Fruit fly (Drosophila melanogaster) whole organism, embryonic: Measurements from ENCODE around the gene Blos4.

ENCODE experiments used
- Blimp-1 ChIP-seq: fragments of 200-800 bp; sonication (Bioruptor generic); optimal IDR thresholded peaks from 3 replicates; lab custom pipeline; 2018; ENCODE audit warnings: missing biosample characterization, missing genetic modification characterization, mild to moderate bottlenecking, moderate library complexity, missing genetic modification reagents
- CG10209 ChIP-seq: fragments of 200-800 bp; sonication (Bioruptor generic); optimal IDR thresholded peaks from 3 replicates; lab custom pipeline; 2017; ENCODE audit warnings: missing biosample characterization, mild to moderate bottlenecking, missing genetic modification characterization, missing genetic modification reagents
- CG10267 ChIP-seq: fragments of 200-800 bp; sonication (Bioruptor generic); optimal IDR thresholded peaks from 2 replicates; lab custom pipeline; 2018; ENCODE audit warnings: missing biosample characterization, mild to moderate bottlenecking, missing genetic modification characterization, moderate library complexity
- CG10366 ChIP-seq: fragments of 200-800 bp; sonication (Bioruptor generic); IDR thresholded peaks from 2 replicates; pipeline ENCODE4 v1.3.6; 2022; ENCODE audit warnings: missing biosample characterization, missing genetic modification characterization
- CG10431 ChIP-seq: fragments of 200-800 bp; sonication (Bioruptor generic); optimal IDR thresholded peaks from 3 replicates; lab custom pipeline; 2018; ENCODE audit warnings: missing biosample characterization, mild to moderate bottlenecking, missing genetic modification characterization
- CG10543 ChIP-seq: fragments of 200-800 bp; sonication (Bioruptor generic); optimal IDR thresholded peaks from 3 replicates; lab custom pipeline; 2017; ENCODE audit warnings: missing biosample characterization, mild to moderate bottlenecking, missing genetic modification characterization, moderate library complexity
- CG12104 ChIP-seq: fragments of 200-800 bp; sonication (Bioruptor generic); optimal IDR thresholded peaks from 3 replicates; lab custom pipeline; 2016; ENCODE audit warnings: missing biosample characterization, missing genetic modification characterization
- CG12219 ChIP-seq: fragments of 200-800 bp; sonication (Bioruptor generic); optimal IDR thresholded peaks from 3 replicates; lab custom pipeline; 2018; ENCODE audit warnings: missing biosample characterization, mild to moderate bottlenecking, missing genetic modification characterization
- CG15011 ChIP-seq: fragments of 200-800 bp; sonication (Bioruptor generic); optimal IDR thresholded peaks from 3 replicates; lab custom pipeline; 2018; ENCODE audit warnings: missing biosample characterization, mild to moderate bottlenecking, missing genetic modification characterization
- CG2116 ChIP-seq: fragments of 200-800 bp; sonication (Bioruptor generic); optimal IDR thresholded peaks from 3 replicates; lab custom pipeline; 2018; ENCODE audit warnings: missing biosample characterization, mild to moderate bottlenecking, missing genetic modification characterization
- CG2678 ChIP-seq: fragments of 200-800 bp; sonication (Bioruptor generic); optimal IDR thresholded peaks from 3 replicates; lab custom pipeline; 2019; ENCODE audit warnings: missing biosample characterization, mild to moderate bottlenecking, missing genetic modification characterization, moderate library complexity
- CG31441 ChIP-seq: fragments of 200-800 bp; sonication (Bioruptor generic); IDR thresholded peaks from 2 replicates; pipeline ENCODE4 v1.3.6; 2022; ENCODE audit warnings: missing biosample characterization, missing genetic modification characterization
- CG32772 ChIP-seq: fragments of 200-800 bp; sonication (Bioruptor generic); IDR thresholded peaks from 2 replicates; pipeline ENCODE4 v1.3.6; 2022; ENCODE audit warnings: missing biosample characterization, missing genetic modification characterization
- CG34422 ChIP-seq: fragments of 200-800 bp; sonication (Bioruptor generic); IDR thresholded peaks from 3 replicates; pipeline ENCODE4 v1.3.6; 2022; ENCODE audit warnings: missing biosample characterization, missing genetic modification characterization
- CG3838 ChIP-seq: fragments of 200-800 bp; sonication (Bioruptor generic); optimal IDR thresholded peaks from 3 replicates; lab custom pipeline; 2016; ENCODE audit warnings: missing biosample characterization, missing genetic modification characterization
- CG4282 ChIP-seq: fragments of 200-800 bp; sonication (Bioruptor generic); optimal IDR thresholded peaks from 2 replicates; lab custom pipeline; 2016; ENCODE audit warnings: missing biosample characterization, missing genetic modification characterization
- CG4820 ChIP-seq: fragments of 200-800 bp; sonication (Bioruptor generic); optimal IDR thresholded peaks from 3 replicates; lab custom pipeline; 2016; ENCODE audit warnings: missing biosample characterization, missing genetic modification characterization
- CG6272 ChIP-seq: fragments of 200-800 bp; sonication (Bioruptor generic); IDR thresholded peaks from 2 replicates; pipeline ENCODE4 v1.3.6; 2022; ENCODE audit warnings: missing biosample characterization, missing genetic modification characterization
- CG8281 ChIP-seq: fragments of 200-800 bp; sonication (Bioruptor generic); optimal IDR thresholded peaks from 2 replicates; lab custom pipeline; 2018; ENCODE audit warnings: missing biosample characterization, mild to moderate bottlenecking, missing genetic modification characterization, moderate library complexity
- CG8765 ChIP-seq: fragments of 200-800 bp; sonication (Bioruptor generic); IDR thresholded peaks from 2 replicates; pipeline ENCODE4 v1.3.6; 2022; ENCODE audit warnings: missing biosample characterization, missing genetic modification characterization
- CoRest ChIP-seq: fragments of 200-800 bp; sonication (Bioruptor generic); optimal IDR thresholded peaks from 3 replicates; lab custom pipeline; 2018; ENCODE audit warnings: missing biosample characterization, mild to moderate bottlenecking, missing genetic modification characterization, moderate library complexity
- Dip3 ChIP-seq: fragments of 200-800 bp; sonication (Bioruptor generic); optimal IDR thresholded peaks from 3 replicates; lab custom pipeline; 2016; ENCODE audit warnings: missing biosample characterization, missing genetic modification characterization
- Fer1 ChIP-seq: fragments of 200-800 bp; sonication (Bioruptor generic); optimal IDR thresholded peaks from 2 replicates; lab custom pipeline; 2017; ENCODE audit warnings: missing biosample characterization, mild to moderate bottlenecking, missing genetic modification characterization
- Mad ChIP-seq: fragments of 200-800 bp; sonication (Bioruptor generic); optimal IDR thresholded peaks from 2 replicates; lab custom pipeline; 2016; ENCODE audit warnings: missing biosample characterization, missing genetic modification characterization
- Nf-YA ChIP-seq: fragments of 200-800 bp; sonication (Bioruptor generic); IDR thresholded peaks from 2 replicates; pipeline ENCODE4 v1.3.6; 2022; ENCODE audit warnings: missing biosample characterization, missing genetic modification characterization
- Opbp ChIP-seq: fragments of 200-800 bp; sonication (Bioruptor generic); IDR thresholded peaks from 3 replicates; pipeline ENCODE4 v1.3.6; 2022; ENCODE audit warnings: missing biosample characterization, missing genetic modification characterization; ENCODE audit not compliant: partially characterized antibody
- Optix ChIP-seq: fragments of 200-800 bp; sonication (Bioruptor generic); IDR thresholded peaks from 3 replicates; pipeline ENCODE4 v1.3.6; 2022; ENCODE audit warnings: missing biosample characterization, missing genetic modification characterization
- Pdp1 ChIP-seq, 2 experiments: fragments of 200-800 bp; sonication (Bioruptor generic); optimal IDR thresholded peaks; 3 replicates each; lab custom pipeline; 2016; ENCODE audit warnings: missing biosample characterization in 2 of 2, missing genetic modification characterization in 2 of 2, mild to moderate bottlenecking in 1 of 2, moderate library complexity in 1 of 2
- Sox102F ChIP-seq: fragments of 200-800 bp; sonication (Bioruptor generic); optimal IDR thresholded peaks from 2 replicates; lab custom pipeline; 2018; ENCODE audit warnings: missing biosample characterization, mild to moderate bottlenecking, missing genetic modification characterization, moderate library complexity
- Trl ChIP-seq, 3 experiments: fragments of >200 bp in 2 of 3; fragments of 200-800 bp in 1 of 3; sonication (Bioruptor generic) in 1 of 3; optimal IDR thresholded peaks; 2 replicates in 1 of 3; 3 replicates in 2 of 3; lab custom pipeline; 2016 to 2017; ENCODE audit warnings: missing biosample characterization in 1 of 3, missing genetic modification characterization in 1 of 3
- abd-A ChIP-seq: fragments of 200-800 bp; sonication (Bioruptor generic); optimal IDR thresholded peaks from 3 replicates; lab custom pipeline; 2019; ENCODE audit warnings: missing biosample characterization, mild to moderate bottlenecking, missing genetic modification characterization, moderate library complexity
- btn ChIP-seq: fragments of 200-800 bp; sonication (Bioruptor generic); optimal IDR thresholded peaks from 2 replicates; lab custom pipeline; 2016; ENCODE audit warnings: missing biosample characterization, missing genetic modification characterization
- croc ChIP-seq: fragments of 200-800 bp; sonication (Bioruptor generic); conservative IDR thresholded peaks from 3 replicates; pipeline ENCODE4 v1.3.6; 2022; ENCODE audit warnings: missing biosample characterization, missing genetic modification characterization
- en ChIP-seq: fragments of 200-800 bp; sonication (Bioruptor generic); optimal IDR thresholded peaks from 2 replicates; lab custom pipeline; 2016; ENCODE audit warnings: missing biosample characterization, missing genetic modification characterization
- ewg ChIP-seq: fragments of 200-800 bp; sonication (Bioruptor generic); optimal IDR thresholded peaks from 3 replicates; lab custom pipeline; 2017; ENCODE audit warnings: mild to moderate bottlenecking, missing biosample characterization, missing genetic modification reagents, missing genetic modification characterization
- fru ChIP-seq: fragments of >200 bp; optimal IDR thresholded peaks from 2 replicates; lab custom pipeline; 2017
- gcm2 ChIP-seq: fragments of 200-800 bp; sonication (Bioruptor generic); optimal IDR thresholded peaks from 2 replicates; lab custom pipeline; 2016; ENCODE audit warnings: missing biosample characterization, missing genetic modification characterization
- kah ChIP-seq: fragments of 200-800 bp; sonication (Bioruptor generic); optimal IDR thresholded peaks from 2 replicates; lab custom pipeline; 2018; ENCODE audit warnings: missing biosample characterization, mild to moderate bottlenecking, missing genetic modification characterization
- knrl ChIP-seq: fragments of 200-800 bp; sonication (Bioruptor generic); IDR thresholded peaks from 3 replicates; pipeline ENCODE4 v1.3.6; 2022; ENCODE audit warnings: missing biosample characterization, missing genetic modification characterization; ENCODE audit not compliant: partially characterized antibody
- lab ChIP-seq: fragments of 200-800 bp; sonication (Bioruptor generic); optimal IDR thresholded peaks from 3 replicates; lab custom pipeline; 2017; ENCODE audit warnings: missing biosample characterization, missing genetic modification characterization, mild to moderate bottlenecking, moderate library complexity, missing genetic modification reagents
- nerfin-1 ChIP-seq: fragments of 200-800 bp; sonication (Bioruptor generic); optimal IDR thresholded peaks from 3 replicates; lab custom pipeline; 2019; ENCODE audit warnings: missing biosample characterization, mild to moderate bottlenecking, missing genetic modification characterization, moderate library complexity
- psq ChIP-seq: fragments of 200-800 bp; sonication (Bioruptor generic); optimal IDR thresholded peaks from 2 replicates; lab custom pipeline; 2017; ENCODE audit warnings: missing biosample characterization, missing genetic modification characterization
- rib ChIP-seq: fragments of 200-800 bp; sonication (Bioruptor generic); IDR thresholded peaks from 2 replicates; pipeline ENCODE4 v1.3.6; 2022; ENCODE audit warnings: missing biosample characterization, missing genetic modification characterization
- sens ChIP-seq: fragments of 200-800 bp; sonication (Bioruptor generic); peaks from one replicate; lab custom pipeline; 2016; ENCODE audit warnings: missing biosample characterization, missing genetic modification characterization
- slp2 ChIP-seq: fragments of 200-800 bp; sonication (Bioruptor generic); optimal IDR thresholded peaks from 2 replicates; lab custom pipeline; 2016; ENCODE audit warnings: missing biosample characterization, missing genetic modification characterization
- ssp ChIP-seq: fragments of 200-800 bp; sonication (Bioruptor generic); IDR thresholded peaks from 2 replicates; pipeline ENCODE4 v1.3.6; 2022; ENCODE audit warnings: missing biosample characterization, missing genetic modification characterization
- trem ChIP-seq: fragments of 200-800 bp; optimal IDR thresholded peaks from 3 replicates; lab custom pipeline; 2019; ENCODE audit warnings: missing biosample characterization, mild to moderate bottlenecking, missing genetic modification characterization, moderate library complexity
- twi ChIP-seq: fragments of 200-800 bp; optimal IDR thresholded peaks from 2 replicates; lab custom pipeline; 2019; ENCODE audit warnings: missing biosample characterization, mild to moderate bottlenecking, missing genetic modification characterization, moderate library complexity
- vvl ChIP-seq: fragments of 200-800 bp; sonication (Bioruptor generic); IDR thresholded peaks from 2 replicates; pipeline ENCODE4 v1.3.6; 2022; ENCODE audit warnings: missing biosample characterization, missing genetic modification characterization

Blos4 gene

DNA sequence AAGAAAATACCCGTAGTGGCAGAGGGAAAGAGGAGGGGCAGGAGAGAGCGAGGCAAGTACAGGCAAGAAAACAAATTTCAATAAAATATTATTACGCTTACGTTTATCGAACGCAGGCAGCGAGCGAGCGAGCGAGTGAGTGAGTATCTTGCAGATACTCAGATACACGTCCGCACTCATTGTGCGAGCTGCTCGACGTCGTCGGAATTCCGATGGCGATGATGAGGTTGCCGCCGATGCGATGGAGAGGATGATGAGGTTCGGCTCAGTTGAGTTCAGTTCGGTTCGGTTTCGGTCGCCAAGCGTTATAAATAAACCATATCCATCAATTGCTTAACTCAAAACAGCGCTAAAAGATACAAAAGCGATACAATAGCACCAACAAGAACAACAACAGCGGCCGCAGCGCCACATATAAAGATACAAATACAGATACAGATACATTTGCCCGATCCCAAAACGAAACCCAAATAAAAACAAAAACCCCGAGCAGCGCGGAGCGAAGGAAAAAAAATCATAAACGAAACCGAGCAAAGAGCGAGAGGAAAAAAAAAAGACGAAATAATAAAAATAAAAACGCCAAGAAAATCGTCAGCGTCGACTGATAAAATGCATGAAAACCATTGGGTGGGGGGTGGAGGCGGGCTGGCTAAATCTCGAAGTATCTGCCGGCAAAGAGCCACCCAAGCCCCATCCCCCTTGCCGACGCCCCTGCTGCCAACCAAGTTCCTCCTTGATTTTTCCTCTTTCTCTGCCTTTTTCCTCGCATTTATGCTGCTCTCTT, 26.3 kb upstream of the Blos4 start (continued):
- TF ChIP-seq CoRest (tag; lab: Kevin White, UChicago): peak; percentile 23
- TF ChIP-seq ssp (GFP tag; lab: Robert Waterston, UW): no peak
- 0 out of 3 replicates have a peak, but pooled peaks have one; percentile 16 for TF ChIP-seq Opbp (GFP tag; lab: Robert Waterston, UW)
- TF ChIP-seq CG10366 (GFP tag; lab: Robert Waterston, UW): 0 out of 2 replicates have a peak, but pooled peaks have one; percentile 8
- TF ChIP-seq psq: peak; percentile 40
- TF ChIP-seq Pdp1 (GFP tag; optimal IDR thresholded peaks at IDR 0.05; lab: Kevin White, UChicago): peak in 1 of 2 experiments; percentile 49
- TF ChIP-seq CG31441: no peak
- TF ChIP-seq abd-A (tag; lab: Kevin White, UChicago): peak; percentile 91
- no peak for TF ChIP-seq ewg
- TF ChIP-seq fru: no peak
- TF ChIP-seq CG6272 (GFP tag; lab: Robert Waterston, UW): no peak
- TF ChIP-seq CG10209: no peak
- no peak for TF ChIP-seq slp2 (GFP tag; lab: Kevin White, UChicago)
- no peak for TF ChIP-seq lab (GFP tag; lab: Kevin White, UChicago)
- peak; percentile 15 for TF ChIP-seq CG10431
- TF ChIP-seq sens (GFP tag; lab: Kevin White, UChicago): peak; percentile 73
- TF ChIP-seq CG12104 (GFP tag; lab: Kevin White, UChicago): no peak
- peak; percentile 70 for TF ChIP-seq CG10543 (GFP tag; lab: Kevin White, UChicago)
- no peak for TF ChIP-seq CG8765 (GFP tag; lab: Robert Waterston, UW)
- TF ChIP-seq CG2678 (tag; lab: Kevin White, UChicago): no peak
- no peak for TF ChIP-seq CG4820 (GFP tag; lab: Kevin White, UChicago)
- TF ChIP-seq croc (GFP tag; lab: Robert Waterston, UW): no peak
- TF ChIP-seq en (GFP tag; lab: Kevin White, UChicago): no peak
- no peak for TF ChIP-seq trem (tag; lab: Kevin White, UChicago)
- TF ChIP-seq CG32772 (GFP tag; lab: Robert Waterston, UW): peak; percentile 69
- peak; percentile 25; the same call in 1 of the 3 replicates for TF ChIP-seq CG34422 (GFP tag; lab: Robert Waterston, UW)
- TF ChIP-seq CG3838: no peak
- TF ChIP-seq Blimp-1 (GFP tag; lab: Kevin White, UChicago): no peak
- 0 out of 3 replicates have a peak, but pooled peaks have one; percentile 38 for TF ChIP-seq knrl (GFP tag; lab: Robert Waterston, UW)
- TF ChIP-seq CG8281 (tag; lab: Kevin White, UChicago): no peak
- TF ChIP-seq gcm2 (GFP tag; lab: Kevin White, UChicago): no peak
- no peak for TF ChIP-seq Nf-YA (GFP tag; lab: Robert Waterston, UW)
- peak; percentile 60; the same call in 1 of the 2 replicates for TF ChIP-seq vvl (GFP tag; lab: Robert Waterston, UW)
- no peak; the same call in 1 of the 2 replicates for TF ChIP-seq rib
- no peak for TF ChIP-seq kah
- no peak for TF ChIP-seq Mad (GFP tag; lab: Kevin White, UChicago)
- peak; percentile 31 to 55 for TF ChIP-seq Trl (optimal IDR thresholded peaks at IDR 0.05; lab: Kevin White, UChicago)
- TF ChIP-seq Trl (GFP tag; optimal IDR thresholded peaks at IDR 0.05; lab: Kevin White, UChicago): no peak
- peak; percentile 64 for TF ChIP-seq nerfin-1
- TF ChIP-seq twi (tag; lab: Kevin White, UChicago): peak; percentile 16
- no peak for TF ChIP-seq Optix (GFP tag; lab: Robert Waterston, UW)
- TF ChIP-seq Sox102F (GFP tag; lab: Kevin White, UChicago): no peak
- TF ChIP-seq Dip3 (GFP tag; lab: Kevin White, UChicago): no peak
- no peak for TF ChIP-seq CG10267 (tag; lab: Kevin White, UChicago)
- TF ChIP-seq btn (GFP tag; lab: Kevin White, UChicago): no peak
- TF ChIP-seq CG12219: no peak
- TF ChIP-seq Fer1 (GFP tag; lab: Kevin White, UChicago): peak; percentile 24
- no peak for TF ChIP-seq CG4282 (GFP tag; lab: Kevin White, UChicago)
- no peak for TF ChIP-seq CG2116
- peak; percentile 20 for TF ChIP-seq CG15011
